Worm (Caenorhabditis elegans): ENCODE measurements around the gene age-1.

- TF ChIP-seq unc-62 (GFP tag; optimal IDR thresholded peaks at IDR 0.05) (no peak), blmp-1 (tag; optimal IDR thresholded peaks at IDR 0.05) (no peak), elt-1 (tag; optimal IDR thresholded peaks at IDR 0.05; ENCODE audit: borderline replicate concordance, insufficient read depth) (no peak), ztf-11 (tag; optimal IDR thresholded peaks at IDR 0.05) (no peak), lsy-2 (tag; optimal IDR thresholded peaks at IDR 0.05) (no peak), cnd-1 (tag; optimal IDR thresholded peaks at IDR 0.05) (no peak), unc-39 (tag; optimal IDR thresholded peaks at IDR 0.05) (no peak), nhr-76 (tag; optimal IDR thresholded peaks at IDR 0.05) (no peak), lin-13 (tag; optimal IDR thresholded peaks at IDR 0.05) (no peak)
These were observed 42.5 kb upstream of the age-1 start, which contains the start of the genes F54D5.23 and F54D5.4 for ce11 chrII:11569213-11569868.

Measured in whole organism, mixed stage, embryonic.